Worm (Caenorhabditis elegans) whole organism, L4 larva: ENCODE data around the gene mks-2.

Experiments
- D1046.2 ChIP-seq: fragments of 200-800 bp; sonication (Bioruptor generic); IDR thresholded peaks from 2 replicates; pipeline ENCODE4 v1.3.6; 2022; ENCODE audit warnings: missing genetic modification characterization, missing compliant biosample characterization
- F10B5.3 ChIP-seq: sonication (generic microtip); optimal IDR thresholded peaks from 2 replicates; lab custom pipeline; 2016; ENCODE audit warnings: mild to moderate bottlenecking, missing genetic modification characterization, missing compliant biosample characterization
- F37D6.2 ChIP-seq: sonication (generic microtip); optimal IDR thresholded peaks from 2 replicates; lab custom pipeline; 2016; ENCODE audit warnings: mild to moderate bottlenecking, missing genetic modification characterization, missing compliant biosample characterization
- F44E2.7 ChIP-seq: fragments of 200-800 bp; sonication (Bioruptor generic); IDR thresholded peaks from 2 replicates; pipeline ENCODE4 v2.1.2; 2022; ENCODE audit warnings: missing genetic modification characterization, missing compliant biosample characterization
- T20F7.1 ChIP-seq: fragments of 200-800 bp; sonication (Bioruptor generic); optimal IDR thresholded peaks from 2 replicates; lab custom pipeline; 2018; ENCODE audit warnings: mild to moderate bottlenecking, missing genetic modification characterization, missing compliant biosample characterization
- Y75B8A.6 ChIP-seq: fragments of 200-800 bp; sonication (Bioruptor generic); IDR thresholded peaks from 2 replicates; pipeline ENCODE4 v1.3.6; 2022; ENCODE audit warnings: missing genetic modification reagents, missing genetic modification characterization, missing compliant biosample characterization
- aha-1 ChIP-seq: fragments of 150-350 bp; peaks from one replicate; lab custom pipeline; 2014; ENCODE audit warnings: missing biosample characterization, missing genetic modification characterization
- aly-2 ChIP-seq: sonication (generic microtip); optimal IDR thresholded peaks from 2 replicates; lab custom pipeline; 2018; ENCODE audit warnings: missing biosample characterization, missing genetic modification characterization
- ama-1 ChIP-seq: fragments of 150-350 bp; optimal IDR thresholded peaks from 2 replicates; lab custom pipeline; 2014; ENCODE audit warnings: inconsistent platforms, mixed read lengths
- arid-1 ChIP-seq: fragments of 200-800 bp; sonication (Bioruptor generic); conservative IDR thresholded peaks from 2 replicates; pipeline ENCODE4 v1.3.6; 2022; ENCODE audit warnings: missing genetic modification reagents, missing genetic modification characterization, missing compliant biosample characterization
- ceh-32 ChIP-seq: sonication (generic microtip); optimal IDR thresholded peaks from 2 replicates; lab custom pipeline; 2016; ENCODE audit warnings: mild to moderate bottlenecking, missing genetic modification characterization, missing compliant biosample characterization; ENCODE audit not compliant: poor library complexity
- daf-19 ChIP-seq: fragments of 200-800 bp; sonication (Bioruptor generic); conservative IDR thresholded peaks from 2 replicates; pipeline ENCODE4 v1.3.6; 2022; ENCODE audit warnings: missing genetic modification characterization, missing compliant biosample characterization
- dmd-6 ChIP-seq: fragments of 200-800 bp; sonication (Bioruptor generic); IDR thresholded peaks from 2 replicates; pipeline ENCODE4 v1.3.6; 2022; ENCODE audit warnings: missing genetic modification reagents, missing genetic modification characterization, missing compliant biosample characterization
- dmd-8 ChIP-seq: fragments of 200-800 bp; sonication (Bioruptor generic); IDR thresholded peaks from 2 replicates; pipeline ENCODE4 v1.3.6; 2022; ENCODE audit warnings: missing genetic modification characterization, missing compliant biosample characterization
- dpl-1 ChIP-seq: fragments of 150-350 bp; optimal IDR thresholded peaks from 2 replicates; lab custom pipeline; 2014; ENCODE audit warnings: missing biosample characterization, missing genetic modification reagents, missing genetic modification characterization
- duxl-1 ChIP-seq: sonication (generic microtip); optimal IDR thresholded peaks from 2 replicates; lab custom pipeline; 2016; ENCODE audit warnings: mild to moderate bottlenecking, missing genetic modification characterization, moderate library complexity, missing compliant biosample characterization; ENCODE audit not compliant: poor library complexity
- fkh-10 ChIP-seq: fragments of 150-350 bp; optimal IDR thresholded peaks from 2 replicates; lab custom pipeline; 2014; ENCODE audit warnings: missing biosample characterization, missing genetic modification reagents, missing genetic modification characterization
- gei-8 ChIP-seq: fragments of 200-800 bp; sonication (Bioruptor generic); optimal IDR thresholded peaks from 2 replicates; lab custom pipeline; 2018; ENCODE audit warnings: mild to moderate bottlenecking, missing genetic modification characterization, missing compliant biosample characterization
- hlh-11 ChIP-seq: fragments of 200-800 bp; sonication (Bioruptor generic); optimal IDR thresholded peaks from 2 replicates; lab custom pipeline; 2018; ENCODE audit warnings: mild to moderate bottlenecking, missing genetic modification characterization, missing compliant biosample characterization
- hlh-30 ChIP-seq: sonication (generic microtip); optimal IDR thresholded peaks from 2 replicates; lab custom pipeline; 2017; ENCODE audit warnings: antibody characterized with exemption, mild to moderate bottlenecking, missing genetic modification characterization, missing compliant biosample characterization; ENCODE audit not compliant: insufficient read depth
- lin-39 ChIP-seq: fragments of 150-350 bp; optimal IDR thresholded peaks from 2 replicates; lab custom pipeline; 2014; ENCODE audit warnings: missing biosample characterization, missing genetic modification reagents, missing genetic modification characterization
- lir-3 ChIP-seq: sonication (generic microtip); optimal IDR thresholded peaks from 2 replicates; lab custom pipeline; 2016; ENCODE audit warnings: mild to moderate bottlenecking, missing genetic modification characterization, missing compliant biosample characterization
- lsy-2 ChIP-seq, 2 experiments: fragments of 150-350 bp in 1 of 2; sonication (generic microtip) in 1 of 2; optimal IDR thresholded peaks; 2 replicates each; lab custom pipeline; 2014 to 2017; ENCODE audit warnings: missing biosample characterization in 2 of 2, missing genetic modification characterization in 2 of 2
- mdl-1 ChIP-seq, 2 experiments: fragments of 150-350 bp in 1 of 2; sonication (generic microtip) in 1 of 2; optimal IDR thresholded peaks; 2 replicates each; lab custom pipeline; 2014 to 2017; ENCODE audit warnings: missing biosample characterization in 2 of 2, missing genetic modification characterization in 2 of 2
- mep-1 ChIP-seq: fragments of 150-350 bp; sonication (generic microtip); optimal IDR thresholded peaks from 3 replicates; lab custom pipeline; 2014; ENCODE audit warnings: missing biosample characterization, missing genetic modification characterization
- mes-2 ChIP-seq: sonication (generic microtip); optimal IDR thresholded peaks from 2 replicates; lab custom pipeline; 2016; ENCODE audit warnings: missing genotype, mild to moderate bottlenecking, missing genetic modification characterization, missing compliant biosample characterization; ENCODE audit not compliant: poor library complexity, severe bottlenecking
- nhr-237 ChIP-seq: sonication (generic microtip); optimal IDR thresholded peaks from 2 replicates; lab custom pipeline; 2017; ENCODE audit warnings: missing biosample characterization, missing genetic modification characterization
- nhr-6 ChIP-seq: fragments of 150-350 bp; optimal IDR thresholded peaks from 2 replicates; lab custom pipeline; 2014; ENCODE audit warnings: missing biosample characterization, missing genetic modification characterization
- nhr-77 ChIP-seq: fragments of 150-350 bp; optimal IDR thresholded peaks from 2 replicates; lab custom pipeline; 2014; ENCODE audit warnings: missing biosample characterization, missing genetic modification characterization
- php-3 ChIP-seq: fragments of 200-800 bp; sonication (Bioruptor generic); IDR thresholded peaks from 2 replicates; pipeline ENCODE4 v1.3.6; 2022; ENCODE audit warnings: missing genetic modification reagents, missing genetic modification characterization, missing compliant biosample characterization
- rbr-2 ChIP-seq: sonication (generic microtip); optimal IDR thresholded peaks from 2 replicates; lab custom pipeline; 2016; ENCODE audit warnings: missing genotype, missing genetic modification characterization, missing compliant biosample characterization
- set-16 ChIP-seq: fragments of 200-800 bp; sonication (Bioruptor generic); IDR thresholded peaks from 2 replicates; pipeline ENCODE4 v1.3.6; 2022; ENCODE audit warnings: missing genetic modification reagents, missing genetic modification characterization, missing compliant biosample characterization
- snpc-4 ChIP-seq: fragments of 150-350 bp; optimal IDR thresholded peaks from 2 replicates; lab custom pipeline; 2014; ENCODE audit warnings: missing biosample characterization, missing genetic modification characterization
- spr-1 ChIP-seq: sonication (generic microtip); optimal IDR thresholded peaks from 2 replicates; lab custom pipeline; 2016; ENCODE audit warnings: mild to moderate bottlenecking, missing genetic modification characterization, missing compliant biosample characterization
- unc-130 ChIP-seq: sonication (generic microtip); optimal IDR thresholded peaks from 2 replicates; lab custom pipeline; 2016; ENCODE audit warnings: missing genetic modification reagents, missing genetic modification characterization, missing compliant biosample characterization
- unc-39 ChIP-seq: sonication (generic microtip); optimal IDR thresholded peaks from 2 replicates; lab custom pipeline; 2017; ENCODE audit warnings: missing biosample characterization, missing genetic modification characterization
- unc-62 ChIP-seq, 3 experiments: fragments of 150-350 bp in 1 of 3; sonication (generic microtip); optimal IDR thresholded peaks in 2 of 3; peaks in 1 of 3; 1 replicate in 1 of 3; 2 replicates in 2 of 3; lab custom pipeline; 2014 to 2017; ENCODE audit warnings: missing biosample characterization in 3 of 3, missing genetic modification characterization in 3 of 3, missing genetic modification reagents in 3 of 3, missing genotype in 1 of 3
- vab-7 ChIP-seq: fragments of 200-800 bp; sonication (Bioruptor generic); IDR thresholded peaks from 2 replicates; pipeline ENCODE4 v1.3.6; 2022; ENCODE audit warnings: missing genetic modification reagents, missing genetic modification characterization, missing compliant biosample characterization
- zag-1 ChIP-seq: fragments of 150-350 bp; optimal IDR thresholded peaks from 2 replicates; lab custom pipeline; 2014; ENCODE audit warnings: missing biosample characterization, missing genetic modification characterization
- zfp-3 ChIP-seq: fragments of 200-800 bp; sonication (Bioruptor generic); conservative IDR thresholded peaks from 2 replicates; pipeline ENCODE4 v1.3.6; 2022; ENCODE audit warnings: missing genetic modification reagents, missing genetic modification characterization, missing compliant biosample characterization
- ztf-7 ChIP-seq: fragments of 150-350 bp; optimal IDR thresholded peaks from 2 replicates; lab custom pipeline; 2014; ENCODE audit warnings: missing biosample characterization, missing genetic modification characterization

The mks-2 gene

ce11 chrII:6199010-6199409, 20.2 kb downstream of the mks-2 start:
- TF ChIP-seq php-3 (GFP tag; lab: Robert Waterston, UW), result no peak
- no peak for TF ChIP-seq ama-1 (lab: Kevin White, UChicago)
- no peak for TF ChIP-seq ceh-32 (tag; lab: Kevin White, UChicago)
- TF ChIP-seq dmd-8 (GFP tag; lab: Robert Waterston, UW), result no peak
- TF ChIP-seq hlh-11 (tag; lab: Kevin White, UChicago), result no peak
- no peak for TF ChIP-seq zfp-3 (GFP tag; lab: Robert Waterston, UW)
- no peak for TF ChIP-seq lin-39 (tag; lab: Kevin White, UChicago)
- no peak for TF ChIP-seq spr-1 (tag; lab: Kevin White, UChicago)
- no peak for TF ChIP-seq set-16 (GFP tag; lab: Robert Waterston, UW)
- TF ChIP-seq mep-1 (tag; lab: Kevin White, UChicago), result no peak
- TF ChIP-seq lir-3 (tag; lab: Kevin White, UChicago), result no peak
- no peak for TF ChIP-seq duxl-1 (tag; lab: Kevin White, UChicago)
- TF ChIP-seq nhr-77, result no peak

- TF ChIP-seq ztf-7 (tag; lab: Kevin White, UChicago), result no peak
- peak; percentile 34 for TF ChIP-seq unc-130
Measured at ce11 chrII:6198468-6198867, 20.8 kb downstream of the mks-2 start, which contains the start of gene szy-4. Gene szy-4, plus strand, starts transcription at chrII:6198696.

ce11 chrII:6196875-6197274, 22.4 kb downstream of the mks-2 start, which contains the start of the genes rbmx-2 and C30B5.2:
Gene rbmx-2, minus strand, starts transcription at chrII:6196948.
Gene C30B5.2, plus strand, starts transcription at chrII:6197180.
- TF ChIP-seq F44E2.7 (GFP tag; lab: Robert Waterston, UW), result no peak
- TF ChIP-seq snpc-4 (tag; lab: Kevin White, UChicago), result no peak
- no peak for TF ChIP-seq fkh-10
- no peak for TF ChIP-seq Y75B8A.6
- peak; percentile 86 for TF ChIP-seq hlh-30 (tag; lab: Kevin White, UChicago)
- no peak for TF ChIP-seq ceh-32 (tag; lab: Kevin White, UChicago)
- peak in 1 of 2 experiments; percentile 93 for TF ChIP-seq lsy-2 (tag; optimal IDR thresholded peaks at IDR 0.05; lab: Kevin White, UChicago)
- TF ChIP-seq mdl-1 (tag; optimal IDR thresholded peaks at IDR 0.05; lab: Kevin White, UChicago), result no peak
- TF ChIP-seq vab-7, result no peak
- peak in 1 of 2 experiments; percentile 89 for TF ChIP-seq unc-62 (GFP tag; optimal IDR thresholded peaks at IDR 0.05 in 1 of 2; lab: Kevin White, UChicago)
- no peak for TF ChIP-seq unc-62 (tag; optimal IDR thresholded peaks at IDR 0.05; lab: Kevin White, UChicago)
- peak; percentile 12 for TF ChIP-seq nhr-6 (tag; lab: Kevin White, UChicago)
- TF ChIP-seq nhr-237 (tag; lab: Kevin White, UChicago), result no peak
- peak; percentile 1 for TF ChIP-seq rbr-2
- peak; percentile 60 for TF ChIP-seq dpl-1 (GFP tag; lab: Kevin White, UChicago)
- no peak for TF ChIP-seq unc-39 (tag; lab: Kevin White, UChicago)
- TF ChIP-seq hlh-11 (tag; lab: Kevin White, UChicago), result no peak
- no peak for TF ChIP-seq daf-19 (GFP tag; lab: Robert Waterston, UW)
- peak; percentile 47; the same call in 1 of the 2 replicates for TF ChIP-seq arid-1 (GFP tag; lab: Robert Waterston, UW)
- TF ChIP-seq mes-2, result peak; percentile 88
- TF ChIP-seq gei-8 (GFP tag; lab: Kevin White, UChicago), result no peak
- TF ChIP-seq dmd-6, result peak; percentile 24; the same call in 1 of the 2 replicates
- TF ChIP-seq D1046.2 (GFP tag; lab: Robert Waterston, UW), result no peak
- TF ChIP-seq zag-1 (tag; lab: Kevin White, UChicago), result no peak

- TF ChIP-seq F37D6.2, result no peak
- TF ChIP-seq F10B5.3 (tag; lab: Kevin White, UChicago), result no peak
- no peak for TF ChIP-seq nhr-6 (tag; lab: Kevin White, UChicago)
- no peak for TF ChIP-seq mdl-1 (tag; optimal IDR thresholded peaks at IDR 0.05; lab: Kevin White, UChicago)
- no peak for TF ChIP-seq zag-1 (tag; lab: Kevin White, UChicago)
- TF ChIP-seq aha-1, result peak; percentile 90
- no peak for TF ChIP-seq aly-2 (tag; lab: Kevin White, UChicago)
- no peak for TF ChIP-seq zfp-3 (GFP tag; lab: Robert Waterston, UW)
- no peak for TF ChIP-seq T20F7.1 (GFP tag; lab: Kevin White, UChicago)
Measured at ce11 chrII:6192484-6192883, 26.8 kb downstream of the mks-2 start, which contains the start of gene cpb-2. Gene cpb-2, plus strand, starts transcription at chrII:6192784.
